Fruit fly (Drosophila melanogaster) whole organism, embryonic: Measurements from ENCODE around the gene Sf3b2.
A peak's percentile ranks its signal among the peaks of the same experiment; 100 is the strongest.

Experiments
- Atf-2 ChIP-seq: fragments of 200-800 bp; sonication (Bioruptor generic); optimal IDR thresholded peaks from 2 replicates; lab custom pipeline; 2016; ENCODE audit warnings: missing biosample characterization, missing genetic modification characterization
- BEAF-32 ChIP-seq: fragments of 200-800 bp; sonication (Bioruptor generic); optimal IDR thresholded peaks from 3 replicates; lab custom pipeline; 2017; ENCODE audit warnings: missing biosample characterization, missing genetic modification characterization, mild to moderate bottlenecking, moderate library complexity, missing genetic modification reagents
- CG1024 ChIP-seq: fragments of 200-800 bp; sonication (Bioruptor generic); IDR thresholded peaks from 2 replicates; pipeline ENCODE4 v1.3.6; 2022; ENCODE audit warnings: missing biosample characterization, missing genetic modification characterization
- CG10267 ChIP-seq: fragments of 200-800 bp; sonication (Bioruptor generic); optimal IDR thresholded peaks from 2 replicates; lab custom pipeline; 2018; ENCODE audit warnings: missing biosample characterization, mild to moderate bottlenecking, missing genetic modification characterization, moderate library complexity
- CG12299 ChIP-seq: fragments of 200-800 bp; sonication (Bioruptor generic); optimal IDR thresholded peaks from 2 replicates; lab custom pipeline; 2018; ENCODE audit warnings: missing biosample characterization, mild to moderate bottlenecking, missing genetic modification characterization
- CG13287 ChIP-seq: fragments of 200-800 bp; sonication (Bioruptor generic); IDR thresholded peaks from 2 replicates; pipeline ENCODE4 v1.3.6; 2022; ENCODE audit warnings: missing biosample characterization, missing genetic modification characterization; ENCODE audit not compliant: partially characterized antibody
- CG13775 ChIP-seq: fragments of 200-800 bp; sonication (Bioruptor generic); optimal IDR thresholded peaks from 3 replicates; lab custom pipeline; 2017; ENCODE audit warnings: missing biosample characterization, mild to moderate bottlenecking, missing genetic modification characterization
- CG14710 ChIP-seq: fragments of 200-800 bp; sonication (Bioruptor generic); optimal IDR thresholded peaks from 3 replicates; lab custom pipeline; 2019; ENCODE audit warnings: missing biosample characterization, mild to moderate bottlenecking, missing genetic modification characterization, moderate library complexity
- CG15514 ChIP-seq: fragments of 200-800 bp; sonication (Bioruptor generic); optimal IDR thresholded peaks from 3 replicates; lab custom pipeline; 2017; ENCODE audit warnings: missing biosample characterization, missing genetic modification characterization, mild to moderate bottlenecking, moderate library complexity, missing genetic modification reagents
- CG1603 ChIP-seq: fragments of 200-800 bp; sonication (Bioruptor generic); optimal IDR thresholded peaks from 2 replicates; lab custom pipeline; 2019; ENCODE audit warnings: missing biosample characterization, mild to moderate bottlenecking, missing genetic modification characterization, moderate library complexity
- CG17829 ChIP-seq: fragments of 200-800 bp; optimal IDR thresholded peaks from 2 replicates; lab custom pipeline; 2019; ENCODE audit warnings: missing biosample characterization, mild to moderate bottlenecking, missing genetic modification characterization, moderate library complexity
- CG17912 ChIP-seq: fragments of 200-800 bp; sonication (Bioruptor generic); optimal IDR thresholded peaks from 2 replicates; lab custom pipeline; 2018; ENCODE audit warnings: missing biosample characterization, mild to moderate bottlenecking, missing genetic modification characterization
- CG2116 ChIP-seq: fragments of 200-800 bp; sonication (Bioruptor generic); optimal IDR thresholded peaks from 3 replicates; lab custom pipeline; 2018; ENCODE audit warnings: missing biosample characterization, mild to moderate bottlenecking, missing genetic modification characterization
- CG30020 ChIP-seq: fragments of 200-800 bp; optimal IDR thresholded peaks from 2 replicates; lab custom pipeline; 2019; ENCODE audit warnings: missing biosample characterization, mild to moderate bottlenecking, missing genetic modification characterization, moderate library complexity
- CG30403 ChIP-seq: fragments of 200-800 bp; sonication (Bioruptor generic); optimal IDR thresholded peaks from 3 replicates; lab custom pipeline; 2016; ENCODE audit warnings: missing biosample characterization, missing genetic modification characterization
- CG32767 ChIP-seq: fragments of 200-800 bp; sonication (Bioruptor generic); IDR thresholded peaks from 2 replicates; pipeline ENCODE4 v1.3.6; 2022; ENCODE audit warnings: missing biosample characterization, missing genetic modification characterization
- CG3726 ChIP-seq: fragments of 200-800 bp; sonication (Bioruptor generic); IDR thresholded peaks from 3 replicates; pipeline ENCODE4, ENCODE4 v1.3.6; 2022; ENCODE audit warnings: missing biosample characterization, missing genetic modification characterization
- CG4617 ChIP-seq: fragments of 200-800 bp; sonication (Bioruptor generic); optimal IDR thresholded peaks from 3 replicates; lab custom pipeline; 2016; ENCODE audit warnings: missing biosample characterization, missing genetic modification characterization, borderline replicate concordance
- CG5180 ChIP-seq: fragments of 200-800 bp; sonication (Bioruptor generic); optimal IDR thresholded peaks from 3 replicates; lab custom pipeline; 2017; ENCODE audit warnings: missing biosample characterization, missing genetic modification characterization, mild to moderate bottlenecking, moderate library complexity, missing genetic modification reagents
- CG7372 ChIP-seq: fragments of 200-800 bp; sonication (Bioruptor generic); IDR thresholded peaks from 2 replicates; pipeline ENCODE4 v1.3.6; 2022; ENCODE audit warnings: missing biosample characterization, missing genetic modification characterization
- CG8478 ChIP-seq: fragments of >200 bp; optimal IDR thresholded peaks from 2 replicates; lab custom pipeline; 2018
- CG8924 ChIP-seq: fragments of 200-800 bp; optimal IDR thresholded peaks from 3 replicates; lab custom pipeline; 2019; ENCODE audit warnings: missing biosample characterization, mild to moderate bottlenecking, missing genetic modification characterization, moderate library complexity
- Dll ChIP-seq: fragments of 200-800 bp; sonication (Bioruptor generic); IDR thresholded peaks from 4 replicates; pipeline ENCODE4 v1.3.6; 2022; ENCODE audit warnings: missing biosample characterization, missing genetic modification characterization; ENCODE audit not compliant: partially characterized antibody
- Dp ChIP-seq: fragments of 200-800 bp; sonication (Bioruptor generic); optimal IDR thresholded peaks from 2 replicates; lab custom pipeline; 2018; ENCODE audit warnings: missing biosample characterization, mild to moderate bottlenecking, missing genetic modification characterization, moderate library complexity
- E2f2 ChIP-seq: fragments of 200-800 bp; sonication (Bioruptor generic); IDR thresholded peaks from 2 replicates; pipeline ENCODE4 v1.3.6; 2022; ENCODE audit warnings: missing biosample characterization, missing genetic modification characterization
- HLH54F ChIP-seq: fragments of 200-800 bp; sonication (Bioruptor generic); optimal IDR thresholded peaks from 3 replicates; lab custom pipeline; 2016; ENCODE audit warnings: missing biosample characterization, missing genetic modification characterization
- HmgZ ChIP-seq: fragments of 200-800 bp; sonication (Bioruptor generic); optimal IDR thresholded peaks from 2 replicates; lab custom pipeline; 2018; ENCODE audit warnings: missing biosample characterization, mild to moderate bottlenecking, missing genetic modification characterization
- Hr51 ChIP-seq, 2 experiments: fragments of 200-800 bp; sonication (Bioruptor generic); optimal IDR thresholded peaks; 2 replicates in 1 of 2; 3 replicates in 1 of 2; lab custom pipeline; 2016 to 2018; ENCODE audit warnings: missing biosample characterization in 2 of 2, missing genetic modification characterization in 2 of 2, mild to moderate bottlenecking in 1 of 2, moderate library complexity in 1 of 2
- MBD-R2 ChIP-seq: fragments of 200-800 bp; sonication (Bioruptor generic); IDR thresholded peaks from 2 replicates; pipeline ENCODE4 v1.3.6; 2022; ENCODE audit warnings: missing biosample characterization, missing genetic modification characterization
- MESR4 ChIP-seq: fragments of 200-800 bp; sonication (Bioruptor generic); optimal IDR thresholded peaks from 2 replicates; lab custom pipeline; 2018; ENCODE audit warnings: missing biosample characterization, mild to moderate bottlenecking, missing genetic modification characterization, moderate library complexity
- Med ChIP-seq: fragments of 200-800 bp; sonication (Bioruptor generic); peaks from one replicate; lab custom pipeline; 2016; ENCODE audit warnings: missing biosample characterization, missing genetic modification characterization, mild to moderate bottlenecking, inconsistent platforms, moderate library complexity
- NFAT ChIP-seq: fragments of 200-800 bp; sonication (Bioruptor generic); IDR thresholded peaks from 2 replicates; pipeline ENCODE4 v1.3.6; 2022; ENCODE audit warnings: missing biosample characterization, missing genetic modification characterization
- Pdp1 ChIP-seq, 2 experiments: fragments of 200-800 bp; sonication (Bioruptor generic); optimal IDR thresholded peaks; 3 replicates each; lab custom pipeline; 2016; ENCODE audit warnings: missing biosample characterization in 2 of 2, missing genetic modification characterization in 2 of 2, mild to moderate bottlenecking in 1 of 2, moderate library complexity in 1 of 2
- Sin3A ChIP-seq: fragments of >200 bp; optimal IDR thresholded peaks from 2 replicates; lab custom pipeline; 2018
- amos ChIP-seq: fragments of 200-800 bp; sonication (Bioruptor generic); IDR thresholded peaks from 2 replicates; pipeline ENCODE4 v1.3.6; 2022; ENCODE audit warnings: missing biosample characterization, missing genetic modification characterization; ENCODE audit not compliant: partially characterized antibody
- crp ChIP-seq, 2 experiments: fragments of 200-800 bp; sonication (Bioruptor generic); optimal IDR thresholded peaks; 2 replicates in 1 of 2; 3 replicates in 1 of 2; lab custom pipeline; 2017; ENCODE audit warnings: missing biosample characterization in 2 of 2, missing genetic modification characterization in 2 of 2, mild to moderate bottlenecking in 1 of 2, moderate library complexity in 1 of 2
- gro ChIP-seq: fragments of 200-800 bp; sonication (Bioruptor generic); optimal IDR thresholded peaks from 2 replicates; lab custom pipeline; 2016; ENCODE audit warnings: missing biosample characterization, missing genetic modification characterization
- kni ChIP-seq: fragments of 200-800 bp; sonication (Bioruptor generic); optimal IDR thresholded peaks from 3 replicates; lab custom pipeline; 2017; ENCODE audit warnings: mild to moderate bottlenecking, missing biosample characterization, missing genetic modification reagents, missing genetic modification characterization
- nerfin-2 ChIP-seq: fragments of 200-800 bp; sonication (Bioruptor generic); IDR thresholded peaks from 2 replicates; pipeline ENCODE4 v1.3.6; 2022; ENCODE audit warnings: missing biosample characterization, missing genetic modification characterization; ENCODE audit not compliant: partially characterized antibody
- pb ChIP-seq: fragments of 200-800 bp; sonication (Bioruptor generic); optimal IDR thresholded peaks from 3 replicates; lab custom pipeline; 2016; ENCODE audit warnings: missing biosample characterization, missing genetic modification characterization
- pfk ChIP-seq: fragments of 200-800 bp; sonication (Bioruptor generic); optimal IDR thresholded peaks from 2 replicates; lab custom pipeline; 2018; ENCODE audit warnings: missing biosample characterization, mild to moderate bottlenecking, missing genetic modification characterization, moderate library complexity
- phol ChIP-seq: fragments of 200-800 bp; sonication (Bioruptor generic); optimal IDR thresholded peaks from 3 replicates; lab custom pipeline; 2018; ENCODE audit warnings: missing biosample characterization, mild to moderate bottlenecking, missing genetic modification characterization, moderate library complexity
- row ChIP-seq: fragments of 200-800 bp; sonication (Bioruptor generic); IDR thresholded peaks from 3 replicates; pipeline ENCODE4 v1.3.6; 2022; ENCODE audit warnings: missing biosample characterization, missing genetic modification characterization
- sim ChIP-seq: fragments of 200-800 bp; sonication (Bioruptor generic); IDR thresholded peaks from 2 replicates; pipeline ENCODE4 v1.3.6; 2022; ENCODE audit warnings: missing biosample characterization, missing genetic modification characterization
- sr ChIP-seq: fragments of 200-800 bp; sonication (Bioruptor generic); IDR thresholded peaks from 3 replicates; pipeline ENCODE4 v1.3.6; 2022; ENCODE audit warnings: missing biosample characterization, missing genetic modification characterization
- sug ChIP-seq: fragments of 200-800 bp; optimal IDR thresholded peaks from 2 replicates; lab custom pipeline; 2019; ENCODE audit warnings: missing biosample characterization, mild to moderate bottlenecking, missing genetic modification characterization, moderate library complexity
- tio ChIP-seq: fragments of 200-800 bp; sonication (Bioruptor generic); optimal IDR thresholded peaks from 2 replicates; lab custom pipeline; 2017; ENCODE audit warnings: missing biosample characterization, missing genetic modification characterization, inconsistent platforms
- unc-4 ChIP-seq: fragments of 200-800 bp; sonication (Bioruptor generic); IDR thresholded peaks from 2 replicates; pipeline ENCODE4 v1.3.6; 2022; ENCODE audit warnings: missing biosample characterization, missing genetic modification characterization; ENCODE audit not compliant: partially characterized antibody

The Sf3b2 gene

DNA sequence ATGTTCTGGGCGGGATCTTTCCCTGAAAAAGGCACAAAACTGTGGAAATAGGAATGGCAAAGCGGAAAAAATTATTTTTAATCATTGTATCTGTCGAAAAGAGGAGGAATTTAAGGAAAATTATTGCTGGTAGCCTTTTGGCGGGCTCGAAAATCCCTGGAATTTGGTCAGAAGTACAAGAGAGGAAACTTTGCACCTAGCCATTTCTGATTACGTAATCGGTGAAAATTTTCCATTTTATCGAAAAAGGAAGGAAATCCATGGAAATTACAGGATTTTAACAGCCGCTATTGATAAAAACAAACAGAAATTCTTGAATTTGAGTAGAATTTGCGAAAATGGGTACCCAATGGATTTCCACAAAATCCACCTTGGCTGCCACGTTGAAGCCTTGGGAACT is 42.2 kb downstream of the Sf3b2 start:
- TF ChIP-seq CG12299 (tag; lab: Kevin White, UChicago) (no peak), Pdp1 (GFP tag; optimal IDR thresholded peaks at IDR 0.05; lab: Kevin White, UChicago) (peak in 1 of 2 experiments; percentile 92), MBD-R2 (no peak), sr (GFP tag; lab: Robert Waterston, UW) (no peak)
- TF ChIP-seq, all 482 proteins: peak for 1

DNA sequence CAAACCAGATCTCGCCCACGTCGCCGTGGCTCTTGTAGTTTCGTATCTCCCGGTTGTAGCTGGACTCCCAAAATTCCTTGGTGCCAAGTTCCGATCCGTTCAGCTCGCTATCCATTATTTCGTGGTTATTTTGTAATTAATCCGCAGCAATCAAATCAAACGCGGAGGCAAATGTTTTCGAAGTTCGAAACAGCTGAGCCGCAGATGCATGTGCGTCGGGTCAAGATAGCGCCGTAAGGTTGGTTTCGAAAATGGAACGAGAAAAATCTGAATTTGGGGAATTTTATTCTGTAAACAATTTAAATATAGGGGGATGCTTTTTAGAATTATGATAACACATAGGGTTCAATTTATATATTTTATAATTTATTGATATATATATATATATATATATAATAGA is 49.9 kb downstream of the Sf3b2 start, which contains the start of gene CG9643:
TSS of gene CG9643 (minus strand) at position 198 of the 400 bp plus-strand sequence.
- TF ChIP-seq Dp (GFP tag; lab: Kevin White, UChicago): peak; percentile 73
- TF ChIP-seq tio: no peak
- peak; percentile 7 for TF ChIP-seq HmgZ (tag; lab: Kevin White, UChicago)
- peak; percentile 8 for TF ChIP-seq Sin3A (lab: Kevin White, UChicago)
- peak; percentile 47 for TF ChIP-seq CG4617 (GFP tag; lab: Kevin White, UChicago)
- TF ChIP-seq kni: no peak
- TF ChIP-seq CG32767 (GFP tag; lab: Robert Waterston, UW): no peak
- TF ChIP-seq CG5180 (GFP tag; lab: Kevin White, UChicago): no peak
- TF ChIP-seq CG17829 (tag; lab: Kevin White, UChicago): peak; percentile 44
- peak; percentile 44 for TF ChIP-seq CG8924 (tag; lab: Kevin White, UChicago)
- 0 out of 3 replicates have a peak, but pooled peaks have one; percentile 18 for TF ChIP-seq row (GFP tag; lab: Robert Waterston, UW)
- no peak for TF ChIP-seq pb (GFP tag; lab: Kevin White, UChicago)
- peak; percentile 73 for TF ChIP-seq E2f2 (GFP tag; lab: Robert Waterston, UW)
- no peak for TF ChIP-seq sim (GFP tag; lab: Robert Waterston, UW)
- peak; percentile 92 for TF ChIP-seq MBD-R2
- no peak for TF ChIP-seq Atf-2 (GFP tag; lab: Kevin White, UChicago)
- TF ChIP-seq CG17912 (GFP tag; lab: Kevin White, UChicago): no peak
- TF ChIP-seq CG10267 (tag; lab: Kevin White, UChicago): peak; percentile 39
- TF ChIP-seq CG14710 (tag; lab: Kevin White, UChicago): peak; percentile 50
- TF ChIP-seq Med: peak; percentile 20
- no peak for TF ChIP-seq CG30403 (GFP tag; lab: Kevin White, UChicago)
- TF ChIP-seq gro: no peak
- TF ChIP-seq CG15514 (GFP tag; lab: Kevin White, UChicago): peak; percentile 68
- TF ChIP-seq CG13775 (GFP tag; lab: Kevin White, UChicago): peak; percentile 7
- peak; percentile 19 for TF ChIP-seq BEAF-32 (GFP tag; lab: Kevin White, UChicago)
- TF ChIP-seq phol (tag; lab: Kevin White, UChicago): peak; percentile 33
- peak; percentile 87 to 97 for TF ChIP-seq crp (GFP tag; optimal IDR thresholded peaks at IDR 0.05; lab: Kevin White, UChicago)
- TF ChIP-seq amos (GFP tag; lab: Robert Waterston, UW): peak; percentile 29; the same call in 1 of the 2 replicates
- no peak for TF ChIP-seq Hr51 (GFP tag; optimal IDR thresholded peaks at IDR 0.05; lab: Kevin White, UChicago)
- peak; percentile 49 for TF ChIP-seq CG2116 (GFP tag; lab: Kevin White, UChicago)
- TF ChIP-seq CG30020 (tag; lab: Kevin White, UChicago): peak; percentile 96
- TF ChIP-seq CG13287 (GFP tag; lab: Robert Waterston, UW): peak; percentile 44
- 0 out of 4 replicates have a peak, but pooled peaks have one; percentile 43 for TF ChIP-seq Dll (GFP tag; lab: Robert Waterston, UW)
- peak; percentile 98 for TF ChIP-seq pfk (GFP tag; lab: Kevin White, UChicago)
- TF ChIP-seq HLH54F (GFP tag; lab: Kevin White, UChicago): no peak
- TF ChIP-seq unc-4: 0 out of 2 replicates have a peak, but pooled peaks have one; percentile 27
- peak; percentile 17 for TF ChIP-seq sug (tag; lab: Kevin White, UChicago)
- TF ChIP-seq NFAT: no peak
- no peak for TF ChIP-seq nerfin-2 (GFP tag; lab: Robert Waterston, UW)
- 0 out of 2 replicates have a peak, but pooled peaks have one; percentile 11 for TF ChIP-seq CG1024 (GFP tag; lab: Robert Waterston, UW)
- TF ChIP-seq CG1603 (tag; lab: Kevin White, UChicago): peak; percentile 100
- TF ChIP-seq CG8478 (lab: Kevin White, UChicago): no peak
- TF ChIP-seq CG7372: no peak
- TF ChIP-seq CG3726 (GFP tag; lab: Robert Waterston, UW): no peak
- peak; percentile 61 for TF ChIP-seq MESR4 (GFP tag; lab: Kevin White, UChicago)
